Fruit fly (Drosophila melanogaster): ENCODE results near the gene Mco3.
A peak's percentile ranks its signal among the peaks of the same experiment; 100 is the strongest.

Mco3 gene

DNA sequence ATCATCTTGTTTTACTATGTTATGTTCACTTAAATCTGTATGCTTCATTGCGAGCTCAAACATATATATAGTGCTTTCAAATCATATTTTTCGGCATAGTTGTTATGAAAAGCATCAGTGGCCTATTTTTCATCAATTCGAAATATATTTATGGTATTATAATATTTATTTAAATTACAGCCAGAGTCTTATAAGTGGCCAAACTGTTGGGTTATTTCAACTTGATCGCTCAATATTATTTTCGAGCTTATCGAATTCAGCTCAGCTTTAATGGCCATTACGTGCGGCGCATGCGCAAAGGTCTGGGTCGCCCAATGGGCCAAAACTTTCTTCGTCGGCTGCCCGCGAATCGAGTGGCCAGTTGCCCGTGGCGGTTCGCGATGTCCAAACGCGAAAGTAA is at the start of gene Mco3:
Mco3 (plus strand) TSS at position 301 of the 400 bp plus-strand sequence.
- no peak for TF ChIP-seq h (GFP tag; optimal IDR thresholded peaks at IDR 0.05)
- no peak for TF ChIP-seq rgr (GFP tag; optimal IDR thresholded peaks at IDR 0.05)
- no peak for TF ChIP-seq N (GFP tag; optimal IDR thresholded peaks at IDR 0.05)
- TF ChIP-seq fru (GFP tag; optimal IDR thresholded peaks at IDR 0.05) = no peak

DNA sequence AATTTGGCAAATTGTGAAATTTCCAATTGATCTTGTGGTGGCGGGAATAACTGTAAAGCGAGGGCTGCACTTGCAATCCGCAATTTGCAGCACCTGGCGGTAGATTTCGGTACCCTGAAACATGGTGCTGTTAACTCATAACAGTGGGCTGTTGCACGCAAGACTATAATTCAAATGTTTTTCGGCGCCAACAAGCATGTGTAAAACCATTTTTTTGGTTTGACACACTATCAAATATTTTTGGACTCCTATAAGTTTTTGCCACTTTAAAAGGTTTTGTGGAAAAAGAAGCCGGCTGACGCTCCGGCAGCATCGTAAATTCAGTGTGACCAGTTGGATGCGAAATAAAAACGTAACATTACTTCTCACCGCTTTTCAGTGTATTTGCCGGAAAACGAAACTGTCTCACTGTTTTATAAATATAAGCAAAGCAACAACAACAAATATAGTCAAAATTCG is 46.0 kb upstream of the Mco3 start, which contains the start of the genes CG14545 and CG5886:
CG14545 (minus strand) TSS at position 68 of the 459 bp plus-strand sequence.
CG5886 (plus strand) TSS at position 409 of the 459 bp plus-strand sequence.
- TF ChIP-seq dmrt93B (GFP tag; optimal IDR thresholded peaks at IDR 0.05) (no peak), brk (GFP tag; optimal IDR thresholded peaks at IDR 0.05) (no peak), Hnf4 (GFP tag; optimal IDR thresholded peaks at IDR 0.05) (peak; percentile 4), foxo (GFP tag; optimal IDR thresholded peaks at IDR 0.05) (peak in 1 of 2 experiments; percentile 22), Sp1 (GFP tag; optimal IDR thresholded peaks at IDR 0.05) (no peak), ey (GFP tag; optimal IDR thresholded peaks at IDR 0.05) (no peak), tai (GFP tag; optimal IDR thresholded peaks at IDR 0.05) (peak; percentile 20), rgr (GFP tag; optimal IDR thresholded peaks at IDR 0.05) (no peak), fru (GFP tag; optimal IDR thresholded peaks at IDR 0.05) (peak; percentile 91), Myc (optimal IDR thresholded peaks at IDR 0.05) (peak; percentile 55), jim (GFP tag; optimal IDR thresholded peaks at IDR 0.05) (no peak), Rel (GFP tag; optimal IDR thresholded peaks at IDR 0.05) (no peak), Rel (tag; optimal IDR thresholded peaks at IDR 0.05) (no peak)

DNA sequence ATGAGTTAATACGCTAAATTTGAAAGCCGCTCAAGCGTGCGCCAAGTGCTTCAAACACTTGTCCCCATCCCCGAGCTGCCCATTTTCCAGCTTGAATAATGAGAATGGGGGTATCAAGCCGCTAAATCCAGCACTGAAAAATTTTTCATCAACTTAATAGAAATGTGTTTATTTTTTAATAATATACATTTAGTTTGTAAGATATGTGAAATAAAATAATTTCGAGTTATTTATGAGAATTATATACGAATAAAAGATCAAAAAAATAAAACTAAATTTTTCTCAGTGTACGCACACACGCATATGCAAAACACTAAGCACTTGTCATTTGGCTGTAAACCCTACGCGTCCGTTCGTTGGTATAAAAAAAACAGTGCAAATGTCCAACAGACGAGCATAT is 42.5 kb upstream of the Mco3 start:
- TF ChIP-seq lola (GFP tag; optimal IDR thresholded peaks at IDR 0.05) (no peak), HLH106 (tag; optimal IDR thresholded peaks at IDR 0.05) (peak; percentile 13)

DNA sequence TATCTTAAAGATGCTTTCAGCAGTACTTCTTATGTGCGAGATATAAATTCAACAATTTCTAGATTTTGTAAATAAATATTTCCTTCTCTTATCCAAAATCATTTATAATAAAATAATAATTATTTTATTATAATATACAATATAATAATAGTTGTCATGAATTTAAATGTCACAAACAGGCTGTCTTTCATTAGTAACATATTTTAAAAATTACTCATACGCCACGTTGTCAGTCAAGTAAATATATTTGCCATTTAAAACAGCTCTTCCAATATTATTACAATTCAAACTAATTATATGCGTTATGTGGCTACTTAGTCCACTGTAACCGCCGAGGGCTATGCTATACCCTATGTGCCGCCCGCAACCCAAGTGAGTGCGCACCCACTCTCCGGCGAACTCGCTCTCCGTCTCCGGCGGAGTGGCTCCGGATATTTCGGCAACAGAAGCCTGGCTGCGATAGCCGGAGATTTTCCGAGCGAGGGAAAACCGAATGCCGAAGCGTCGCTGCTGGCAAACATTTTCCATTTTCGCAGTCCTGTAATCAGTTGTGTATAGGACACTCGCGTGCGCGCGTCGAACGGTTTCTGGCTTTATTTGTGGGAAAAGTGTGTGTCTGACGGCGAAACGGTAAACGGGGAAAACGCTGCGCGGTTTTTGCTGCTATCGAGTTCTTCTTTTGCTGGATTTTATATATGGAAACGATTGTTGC is 41.5 kb upstream of the Mco3 start, which contains the start of gene CG5890:
CG5890 (plus strand) TSS at position 561 of the 712 bp plus-strand sequence.
- TF ChIP-seq Sp1 (GFP tag; optimal IDR thresholded peaks at IDR 0.05) (no peak), ey (GFP tag; optimal IDR thresholded peaks at IDR 0.05) (no peak), foxo (GFP tag; optimal IDR thresholded peaks at IDR 0.05) (no peak), CG9705 (GFP tag; optimal IDR thresholded peaks at IDR 0.05) (no peak), Jra (GFP tag; optimal IDR thresholded peaks at IDR 0.05) (no peak), sv (GFP tag; optimal IDR thresholded peaks at IDR 0.05) (no peak), dmrt93B (GFP tag; optimal IDR thresholded peaks at IDR 0.05) (no peak), lola (GFP tag; optimal IDR thresholded peaks at IDR 0.05) (no peak), Hr83 (GFP tag; optimal IDR thresholded peaks at IDR 0.05; ENCODE audit: poor library complexity, severe bottlenecking) (no peak), Rel (GFP tag; optimal IDR thresholded peaks at IDR 0.05) (no peak), Rel (tag; optimal IDR thresholded peaks at IDR 0.05) (no peak), dsf (GFP tag; optimal IDR thresholded peaks at IDR 0.05; ENCODE audit: borderline replicate concordance) (no peak), HLH106 (tag; optimal IDR thresholded peaks at IDR 0.05) (no peak), Vsx2 (GFP tag; optimal IDR thresholded peaks at IDR 0.05; ENCODE audit: partially characterized antibody) (no peak)

DNA sequence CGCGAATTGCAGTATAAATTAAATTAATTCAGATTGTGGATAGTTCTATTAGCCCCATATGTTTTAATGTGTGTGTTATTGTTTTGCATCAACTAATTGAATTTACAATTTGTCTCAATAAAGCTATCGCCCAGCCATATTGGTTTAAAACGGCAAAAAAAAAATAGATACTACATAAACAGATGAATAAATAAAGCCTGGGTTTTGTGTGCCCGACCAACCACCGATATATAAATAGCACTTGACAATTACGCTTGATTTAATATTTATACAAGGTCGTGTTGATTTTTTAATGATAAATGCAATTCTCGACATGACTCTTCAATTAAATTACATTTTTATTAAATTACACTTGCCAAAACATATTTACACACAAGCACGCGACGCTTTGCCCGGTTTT is 26.9 kb upstream of the Mco3 start:
- TF ChIP-seq Hr83 (GFP tag; optimal IDR thresholded peaks at IDR 0.05; ENCODE audit: poor library complexity, severe bottlenecking) (peak; percentile 15), N (GFP tag; optimal IDR thresholded peaks at IDR 0.05) (no peak)

DNA sequence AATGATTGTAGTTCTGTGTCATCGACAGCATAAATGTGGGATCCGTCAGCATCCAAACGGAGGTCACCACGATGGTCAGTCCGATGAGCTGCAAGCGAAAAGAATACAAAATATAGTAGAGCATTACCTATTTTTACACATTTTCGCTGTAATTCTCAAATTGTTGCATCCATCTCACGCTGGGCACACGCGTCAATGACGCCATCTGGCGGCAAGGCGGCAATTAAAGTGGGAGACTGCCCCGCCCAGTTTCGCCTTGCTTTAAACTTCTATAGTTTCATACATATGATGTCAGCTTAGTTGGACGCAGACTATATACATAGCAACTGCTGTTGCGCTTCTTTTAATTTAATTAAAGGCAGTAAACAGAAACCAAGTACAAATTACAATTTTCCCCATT is 20.6 kb upstream of the Mco3 start:
- no peak for TF ChIP-seq Rel (GFP tag; optimal IDR thresholded peaks at IDR 0.05)
- TF ChIP-seq Rel (tag; optimal IDR thresholded peaks at IDR 0.05) = no peak
- TF ChIP-seq dsf (GFP tag; optimal IDR thresholded peaks at IDR 0.05; ENCODE audit: borderline replicate concordance) = no peak
- no peak for TF ChIP-seq ey (GFP tag; optimal IDR thresholded peaks at IDR 0.05)
- no peak for TF ChIP-seq Jra (GFP tag; optimal IDR thresholded peaks at IDR 0.05)
- TF ChIP-seq CrebA (GFP tag; optimal IDR thresholded peaks at IDR 0.05; ENCODE audit: borderline replicate concordance) = no peak
- TF ChIP-seq Sp1 (GFP tag; optimal IDR thresholded peaks at IDR 0.05) = no peak
- TF ChIP-seq Hnf4 (GFP tag; optimal IDR thresholded peaks at IDR 0.05) = no peak
- TF ChIP-seq Mio (GFP tag; optimal IDR thresholded peaks at IDR 0.05) = no peak
- no peak for TF ChIP-seq woc (GFP tag; optimal IDR thresholded peaks at IDR 0.05)
- TF ChIP-seq Dif (GFP tag; optimal IDR thresholded peaks at IDR 0.05; ENCODE audit: partially characterized antibody) = no peak
- no peak for TF ChIP-seq brk (GFP tag; optimal IDR thresholded peaks at IDR 0.05)
- TF ChIP-seq CG9705 (GFP tag; optimal IDR thresholded peaks at IDR 0.05) = no peak
- TF ChIP-seq Dfd (GFP tag; optimal IDR thresholded peaks at IDR 0.05) = no peak
- no peak for TF ChIP-seq rgr (GFP tag; optimal IDR thresholded peaks at IDR 0.05)
- no peak for TF ChIP-seq pan (optimal IDR thresholded peaks at IDR 0.05)
- no peak for TF ChIP-seq br (GFP tag; optimal IDR thresholded peaks at IDR 0.05)
- no peak for TF ChIP-seq sv (GFP tag; optimal IDR thresholded peaks at IDR 0.05)
- no peak for TF ChIP-seq Hr83 (GFP tag; optimal IDR thresholded peaks at IDR 0.05; ENCODE audit: poor library complexity, severe bottlenecking)
- TF ChIP-seq fru (GFP tag; optimal IDR thresholded peaks at IDR 0.05) = no peak

All from whole organism, wandering third instar larva.